Worm (Caenorhabditis elegans): ENCODE measurements around the gene Y59H11AR.3.

Gene Y59H11AR.3

ce11 chrIV:8570719-8571118 lies 24.5 kb downstream of the Y59H11AR.3 start:
- TF ChIP-seq nhr-20 (tag; optimal IDR thresholded peaks at IDR 0.05) (no peak), lin-15B (tag; optimal IDR thresholded peaks at IDR 0.05) (no peak), ztf-4 (tag; optimal IDR thresholded peaks at IDR 0.05) (no peak), mdl-1 (tag; optimal IDR thresholded peaks at IDR 0.05) (no peak), nhr-84 (tag; optimal IDR thresholded peaks at IDR 0.05) (no peak)

- TF ChIP-seq unc-98 (GFP tag; IDR thresholded peaks at IDR 0.05) (no peak), lin-39 (tag; optimal IDR thresholded peaks at IDR 0.05) (no peak), sox-4 (tag; optimal IDR thresholded peaks at IDR 0.05) (no peak), sptf-1 (tag; optimal IDR thresholded peaks at IDR 0.05) (no peak), hpl-2 (GFP tag; optimal IDR thresholded peaks at IDR 0.05) (no peak), swsn-7 (tag; optimal IDR thresholded peaks at IDR 0.05) (no peak), nhr-19 (GFP tag; conservative IDR thresholded peaks at IDR 0.05) (no peak), skn-1 (tag; optimal IDR thresholded peaks at IDR 0.05) (no peak), dsc-1 (tag; optimal IDR thresholded peaks at IDR 0.05) (no peak), elt-3 (tag; optimal IDR thresholded peaks at IDR 0.05) (no peak), elt-2 (tag; optimal IDR thresholded peaks at IDR 0.05) (no peak), egl-13 (tag; optimal IDR thresholded peaks at IDR 0.05) (no peak), lin-35 (GFP tag; optimal IDR thresholded peaks at IDR 0.05) (no peak), grh-1 (GFP tag; IDR thresholded peaks at IDR 0.05) (no peak), nhr-20 (tag; optimal IDR thresholded peaks at IDR 0.05) (no peak), aly-2 (tag; optimal IDR thresholded peaks at IDR 0.05) (no peak), efl-3 (GFP tag; optimal IDR thresholded peaks at IDR 0.05) (no peak)
Observed at ce11 chrIV:8570253-8570652, 25.0 kb downstream of the Y59H11AR.3 start, which contains the start of gene Y59H11AM.4. TSS of gene Y59H11AM.4 (minus strand) at chrIV:8570353.

- TF ChIP-seq unc-86 (tag; optimal IDR thresholded peaks at IDR 0.05): no peak
- no peak for TF ChIP-seq ceh-8 (GFP tag; optimal IDR thresholded peaks at IDR 0.05)
- no peak for TF ChIP-seq egl-13 (tag; optimal IDR thresholded peaks at IDR 0.05)
- TF ChIP-seq nhr-85 (tag): no peak
- no peak for TF ChIP-seq mef-2 (tag; optimal IDR thresholded peaks at IDR 0.05)
- TF ChIP-seq nhr-28 (tag; optimal IDR thresholded peaks at IDR 0.05): no peak
- no peak for TF ChIP-seq rnt-1 (tag; optimal IDR thresholded peaks at IDR 0.05)
- no peak for TF ChIP-seq ets-5 (GFP tag; IDR thresholded peaks at IDR 0.05)
- no peak for TF ChIP-seq fkh-4 (tag; optimal IDR thresholded peaks at IDR 0.05; ENCODE audit: borderline replicate concordance)
- TF ChIP-seq efl-3 (GFP tag; optimal IDR thresholded peaks at IDR 0.05): no peak
- no peak for TF ChIP-seq dsc-1 (tag; optimal IDR thresholded peaks at IDR 0.05)
- TF ChIP-seq pax-3 (tag; optimal IDR thresholded peaks at IDR 0.05): no peak
- no peak for TF ChIP-seq C16A3.4 (tag; optimal IDR thresholded peaks at IDR 0.05)
- TF ChIP-seq aly-2 (tag; optimal IDR thresholded peaks at IDR 0.05): no peak
- TF ChIP-seq jun-1 (tag; optimal IDR thresholded peaks at IDR 0.05): no peak
- no peak for TF ChIP-seq unc-98 (GFP tag; IDR thresholded peaks at IDR 0.05)
- TF ChIP-seq ama-1 (optimal IDR thresholded peaks at IDR 0.05): no peak
- TF ChIP-seq mep-1 (tag; optimal IDR thresholded peaks at IDR 0.05): no peak
Observed at ce11 chrIV:8559132-8559531, 36.1 kb downstream of the Y59H11AR.3 start, which contains the start of gene npr-22. TSS of gene npr-22 (plus strand) at chrIV:8559432.
